Fruit fly (Drosophila melanogaster) whole organism, embryonic: ENCODE data around the gene Lcp65Ag2.

Experiments
- CG10267 ChIP-seq: fragments of 200-800 bp; sonication (Bioruptor generic); optimal IDR thresholded peaks from 2 replicates; lab custom pipeline; 2018; ENCODE audit warnings: missing biosample characterization, mild to moderate bottlenecking, missing genetic modification characterization, moderate library complexity
- CG10366 ChIP-seq: fragments of 200-800 bp; sonication (Bioruptor generic); IDR thresholded peaks from 2 replicates; pipeline ENCODE4 v1.3.6; 2022; ENCODE audit warnings: missing biosample characterization, missing genetic modification characterization
- CG10959 ChIP-seq: fragments of 200-800 bp; sonication (Bioruptor generic); IDR thresholded peaks from 2 replicates; pipeline ENCODE4 v1.3.6; 2022; ENCODE audit warnings: missing biosample characterization, missing genetic modification characterization
- CG10979 ChIP-seq: fragments of 200-800 bp; sonication (Bioruptor generic); optimal IDR thresholded peaks from 2 replicates; lab custom pipeline; 2018; ENCODE audit warnings: missing biosample characterization, mild to moderate bottlenecking, missing genetic modification characterization, moderate library complexity
- CG11560 ChIP-seq: fragments of 200-800 bp; sonication (Bioruptor generic); IDR thresholded peaks from 3 replicates; pipeline ENCODE4 v1.3.6; 2022; ENCODE audit warnings: missing biosample characterization, missing genetic modification characterization
- CG11696 ChIP-seq: fragments of 200-800 bp; sonication (Bioruptor generic); IDR thresholded peaks from 2 replicates; pipeline ENCODE4 v1.3.6; 2022; ENCODE audit warnings: missing biosample characterization, missing genetic modification characterization
- CG12236 ChIP-seq: fragments of 200-800 bp; sonication (Bioruptor generic); optimal IDR thresholded peaks from 2 replicates; lab custom pipeline; 2016; ENCODE audit warnings: missing biosample characterization, missing genetic modification characterization
- CG12659 ChIP-seq: fragments of 200-800 bp; sonication (Bioruptor generic); optimal IDR thresholded peaks from 3 replicates; lab custom pipeline; 2017; ENCODE audit warnings: mild to moderate bottlenecking, missing biosample characterization, missing genetic modification reagents, missing genetic modification characterization
- CG12744 ChIP-seq: fragments of 200-800 bp; sonication (Bioruptor generic); optimal IDR thresholded peaks from 2 replicates; lab custom pipeline; 2016; ENCODE audit warnings: missing biosample characterization, missing genetic modification characterization
- CG14667 ChIP-seq: fragments of 200-800 bp; sonication (Bioruptor generic); IDR thresholded peaks from 2 replicates; pipeline ENCODE4 v1.3.6; 2022; ENCODE audit warnings: missing biosample characterization, missing genetic modification characterization
- CG15696 ChIP-seq: fragments of 200-800 bp; sonication (Bioruptor generic); optimal IDR thresholded peaks from 2 replicates; lab custom pipeline; 2019; ENCODE audit warnings: missing biosample characterization, mild to moderate bottlenecking, missing genetic modification characterization, moderate library complexity
- CG17612 ChIP-seq: fragments of 200-800 bp; sonication (Bioruptor generic); IDR thresholded peaks from 2 replicates; pipeline ENCODE4 v1.3.6; 2022; ENCODE audit warnings: missing biosample characterization, missing genetic modification characterization
- CG1792 ChIP-seq: fragments of 200-800 bp; sonication (Bioruptor generic); optimal IDR thresholded peaks from 2 replicates; lab custom pipeline; 2016; ENCODE audit warnings: missing biosample characterization, missing genetic modification characterization
- CG30431 ChIP-seq: fragments of 200-800 bp; sonication (Bioruptor generic); optimal IDR thresholded peaks from 2 replicates; lab custom pipeline; 2017; ENCODE audit warnings: missing biosample characterization, missing genetic modification characterization
- CG32772 ChIP-seq: fragments of 200-800 bp; sonication (Bioruptor generic); IDR thresholded peaks from 2 replicates; pipeline ENCODE4 v1.3.6; 2022; ENCODE audit warnings: missing biosample characterization, missing genetic modification characterization
- CG33213 ChIP-seq: fragments of 200-800 bp; sonication (Bioruptor generic); optimal IDR thresholded peaks from 3 replicates; lab custom pipeline; 2016; ENCODE audit warnings: missing biosample characterization, missing genetic modification characterization
- CG3726 ChIP-seq: fragments of 200-800 bp; sonication (Bioruptor generic); IDR thresholded peaks from 3 replicates; pipeline ENCODE4, ENCODE4 v1.3.6; 2022; ENCODE audit warnings: missing biosample characterization, missing genetic modification characterization
- CG4854 ChIP-seq: fragments of 200-800 bp; sonication (Bioruptor generic); optimal IDR thresholded peaks from 2 replicates; lab custom pipeline; 2016; ENCODE audit warnings: missing biosample characterization, missing genetic modification characterization, inconsistent platforms
- CG6272 ChIP-seq: fragments of 200-800 bp; sonication (Bioruptor generic); IDR thresholded peaks from 2 replicates; pipeline ENCODE4 v1.3.6; 2022; ENCODE audit warnings: missing biosample characterization, missing genetic modification characterization
- CG6683 ChIP-seq: fragments of 200-800 bp; sonication (Bioruptor generic); optimal IDR thresholded peaks from 2 replicates; lab custom pipeline; 2017; ENCODE audit warnings: missing biosample characterization, mild to moderate bottlenecking, missing genetic modification characterization, missing genetic modification reagents
- CG7556 ChIP-seq: fragments of 200-800 bp; sonication (Bioruptor generic); optimal IDR thresholded peaks from 2 replicates; lab custom pipeline; 2017; ENCODE audit warnings: missing biosample characterization, mild to moderate bottlenecking, missing genetic modification characterization
- CG7928 ChIP-seq: fragments of 200-800 bp; sonication (Bioruptor generic); optimal IDR thresholded peaks from 2 replicates; lab custom pipeline; 2017; ENCODE audit warnings: missing biosample characterization, mild to moderate bottlenecking, missing genetic modification characterization
- CG8359 ChIP-seq: fragments of 200-800 bp; sonication (Bioruptor generic); optimal IDR thresholded peaks from 2 replicates; lab custom pipeline; 2017; ENCODE audit warnings: missing biosample characterization, mild to moderate bottlenecking, missing genetic modification characterization, borderline replicate concordance
- CG9876 ChIP-seq: fragments of 200-800 bp; sonication (Bioruptor generic); optimal IDR thresholded peaks from 2 replicates; lab custom pipeline; 2016; ENCODE audit warnings: missing biosample characterization, missing genetic modification characterization
- D19B ChIP-seq: fragments of 200-800 bp; sonication (Bioruptor generic); optimal IDR thresholded peaks from 2 replicates; lab custom pipeline; 2017; ENCODE audit warnings: missing biosample characterization, mild to moderate bottlenecking, missing genetic modification characterization
- Fer2 ChIP-seq: fragments of 200-800 bp; sonication (Bioruptor generic); optimal IDR thresholded peaks from 2 replicates; lab custom pipeline; 2018; ENCODE audit warnings: missing biosample characterization, mild to moderate bottlenecking, missing genetic modification characterization, moderate library complexity
- HHEX ChIP-seq: fragments of 200-800 bp; sonication (Bioruptor generic); optimal IDR thresholded peaks from 3 replicates; lab custom pipeline; 2017; ENCODE audit warnings: missing biosample characterization, mild to moderate bottlenecking, missing genetic modification characterization, missing genetic modification reagents
- Hey ChIP-seq: fragments of 200-800 bp; sonication (Bioruptor generic); optimal IDR thresholded peaks from 3 replicates; lab custom pipeline; 2018; ENCODE audit warnings: missing biosample characterization, mild to moderate bottlenecking, missing genetic modification characterization
- Jarid2 ChIP-seq: fragments of 200-800 bp; sonication (Bioruptor generic); optimal IDR thresholded peaks from 3 replicates; lab custom pipeline; 2017; ENCODE audit warnings: mild to moderate bottlenecking, missing biosample characterization, missing genetic modification reagents, missing genetic modification characterization
- Mes4 ChIP-seq: fragments of 200-800 bp; sonication (Bioruptor generic); optimal IDR thresholded peaks from 2 replicates; lab custom pipeline; 2016; ENCODE audit warnings: missing biosample characterization, missing genetic modification characterization
- NFAT ChIP-seq: fragments of 200-800 bp; sonication (Bioruptor generic); IDR thresholded peaks from 2 replicates; pipeline ENCODE4 v1.3.6; 2022; ENCODE audit warnings: missing biosample characterization, missing genetic modification characterization
- Sry-β ChIP-seq: fragments of 200-800 bp; sonication (Bioruptor generic); optimal IDR thresholded peaks from 2 replicates; lab custom pipeline; 2018; ENCODE audit warnings: missing biosample characterization, mild to moderate bottlenecking, missing genetic modification characterization, moderate library complexity
- Stat92E ChIP-seq, 3 experiments: fragments of >200 bp in 2 of 3; fragments of 200-800 bp in 1 of 3; sonication (Bioruptor generic) in 1 of 3; optimal IDR thresholded peaks; 2 replicates each; lab custom pipeline; 2017 to 2019; ENCODE audit warnings: missing biosample characterization in 3 of 3, missing genetic modification characterization in 3 of 3, mild to moderate bottlenecking in 1 of 3, moderate library complexity in 1 of 3
- ash1 ChIP-seq: fragments of 200-800 bp; sonication (Bioruptor generic); optimal IDR thresholded peaks from 2 replicates; lab custom pipeline; 2018; ENCODE audit warnings: missing biosample characterization, mild to moderate bottlenecking, missing genetic modification characterization
- cad ChIP-seq: fragments of >200 bp; optimal IDR thresholded peaks from 2 replicates; lab custom pipeline; 2017; ENCODE audit warnings: missing biosample characterization, missing genetic modification characterization
- dimm ChIP-seq: fragments of 200-800 bp; sonication (Bioruptor generic); IDR thresholded peaks from 2 replicates; pipeline ENCODE4 v1.3.6; 2022; ENCODE audit warnings: missing biosample characterization, missing genetic modification characterization
- gcm ChIP-seq: fragments of 200-800 bp; sonication (Bioruptor generic); optimal IDR thresholded peaks from 2 replicates; lab custom pipeline; 2019; ENCODE audit warnings: missing biosample characterization, mild to moderate bottlenecking, missing genetic modification characterization, moderate library complexity
- gfzf ChIP-seq: fragments of 200-800 bp; sonication (Bioruptor generic); optimal IDR thresholded peaks from 2 replicates; lab custom pipeline; 2016; ENCODE audit warnings: missing biosample characterization, mild to moderate bottlenecking, missing genetic modification characterization, moderate library complexity
- ham ChIP-seq: fragments of 200-800 bp; sonication (Bioruptor generic); IDR thresholded peaks from 2 replicates; pipeline ENCODE4 v1.3.6; 2022; ENCODE audit warnings: missing biosample characterization, missing genetic modification characterization
- lmd ChIP-seq: fragments of 200-800 bp; sonication (Bioruptor generic); IDR thresholded peaks from 2 replicates; pipeline ENCODE4 v1.3.6; 2022; ENCODE audit warnings: missing biosample characterization, missing genetic modification characterization
- nau ChIP-seq: fragments of 200-800 bp; sonication (Bioruptor generic); optimal IDR thresholded peaks from 3 replicates; lab custom pipeline; 2017; ENCODE audit warnings: missing biosample characterization, mild to moderate bottlenecking, missing genetic modification characterization, missing genetic modification reagents
- org-1 ChIP-seq: fragments of 200-800 bp; sonication (Bioruptor generic); optimal IDR thresholded peaks from 2 replicates; lab custom pipeline; 2017; ENCODE audit warnings: missing biosample characterization, missing genetic modification characterization
- pb ChIP-seq: fragments of 200-800 bp; sonication (Bioruptor generic); optimal IDR thresholded peaks from 3 replicates; lab custom pipeline; 2016; ENCODE audit warnings: missing biosample characterization, missing genetic modification characterization
- pum ChIP-seq: fragments of 200-800 bp; sonication (Bioruptor generic); optimal IDR thresholded peaks from 2 replicates; lab custom pipeline; 2016; ENCODE audit warnings: missing biosample characterization, missing genetic modification characterization
- pzg ChIP-seq: fragments of 200-800 bp; sonication (Bioruptor generic); optimal IDR thresholded peaks from 3 replicates; lab custom pipeline; 2018; ENCODE audit warnings: missing biosample characterization, mild to moderate bottlenecking, missing genetic modification characterization, moderate library complexity
- repo ChIP-seq: fragments of 200-800 bp; sonication (Bioruptor generic); optimal IDR thresholded peaks from 2 replicates; lab custom pipeline; 2016; ENCODE audit warnings: missing biosample characterization, missing genetic modification characterization
- salm ChIP-seq: fragments of 200-800 bp; sonication (Bioruptor generic); optimal IDR thresholded peaks from 2 replicates; lab custom pipeline; 2018; ENCODE audit warnings: missing biosample characterization, mild to moderate bottlenecking, missing genetic modification characterization
- sim ChIP-seq: fragments of 200-800 bp; sonication (Bioruptor generic); IDR thresholded peaks from 2 replicates; pipeline ENCODE4 v1.3.6; 2022; ENCODE audit warnings: missing biosample characterization, missing genetic modification characterization
- tap ChIP-seq: fragments of 200-800 bp; optimal IDR thresholded peaks from 3 replicates; lab custom pipeline; 2019; ENCODE audit warnings: missing biosample characterization, mild to moderate bottlenecking, missing genetic modification characterization, moderate library complexity
- ttk ChIP-seq: fragments of 200-800 bp; sonication (Bioruptor generic); IDR thresholded peaks from 2 replicates; pipeline ENCODE4 v2.1.2; 2022; ENCODE audit warnings: missing biosample characterization, missing genetic modification characterization
- yki ChIP-seq: fragments of >200 bp; optimal IDR thresholded peaks from 3 replicates; lab custom pipeline; 2018

Gene Lcp65Ag2

DNA sequence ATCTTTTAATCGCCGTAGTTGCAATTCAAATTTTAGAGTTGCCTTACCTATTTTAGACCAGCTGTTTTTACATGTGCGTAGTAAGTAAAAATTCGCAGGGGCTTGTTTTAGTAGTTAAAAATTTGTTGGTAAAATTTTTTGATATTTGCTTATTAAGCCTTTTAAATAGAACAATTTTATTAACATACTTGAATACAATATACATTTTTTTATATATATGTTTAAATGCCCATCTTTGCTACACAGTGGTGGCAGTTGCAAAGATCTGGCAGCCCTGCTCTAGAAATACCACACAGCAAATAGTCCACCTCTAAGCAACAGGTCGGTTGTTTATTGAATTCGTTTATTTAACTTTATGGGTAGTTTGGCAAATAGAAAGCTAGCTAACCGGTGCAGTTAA, 38.7 kb downstream of the Lcp65Ag2 start, which contains the start of the genes CG10467 and loj (continued):
- TF ChIP-seq lmd (GFP tag; lab: Robert Waterston, UW) (peak; percentile 98), CG17612 (GFP tag; lab: Robert Waterston, UW) (peak; percentile 91), CG12744 (GFP tag; lab: Kevin White, UChicago) (peak; percentile 66), sim (GFP tag; lab: Robert Waterston, UW) (peak; percentile 71; the same call in 1 of the 2 replicates), Sry-β (GFP tag; lab: Kevin White, UChicago) (peak; percentile 37), CG32772 (peak; percentile 98), CG3726 (GFP tag; lab: Robert Waterston, UW) (peak; percentile 95; the same call in 2 of the 3 replicates), CG7556 (GFP tag; lab: Kevin White, UChicago) (peak; percentile 90), pum (GFP tag; lab: Kevin White, UChicago) (peak; percentile 83), CG4854 (GFP tag; lab: Kevin White, UChicago) (peak; percentile 86), CG6272 (peak; percentile 98), CG15696 (peak; percentile 98), D19B (GFP tag; lab: Kevin White, UChicago) (peak; percentile 81), pb (GFP tag; lab: Kevin White, UChicago) (peak; percentile 2), pzg (GFP tag; lab: Kevin White, UChicago) (peak; percentile 63), CG8359 (GFP tag; lab: Kevin White, UChicago) (peak; percentile 67), CG12659 (GFP tag; lab: Kevin White, UChicago) (peak; percentile 96), CG1792 (GFP tag; lab: Kevin White, UChicago) (peak; percentile 65), CG10267 (tag; lab: Kevin White, UChicago) (peak; percentile 90), Mes4 (peak; percentile 28), gcm (GFP tag; lab: Kevin White, UChicago) (peak; percentile 88), Fer2 (peak; percentile 94), CG33213 (peak; percentile 59), org-1 (peak; percentile 75), CG10959 (GFP tag; lab: Robert Waterston, UW) (peak; percentile 94), ash1 (GFP tag; lab: Kevin White, UChicago) (peak; percentile 19), tap (tag; lab: Kevin White, UChicago) (peak; percentile 80), dimm (GFP tag; lab: Robert Waterston, UW) (peak; percentile 91), CG11696 (GFP tag; lab: Robert Waterston, UW) (peak; percentile 78), ttk (GFP tag; lab: Robert Waterston, UW) (peak; percentile 98), NFAT (GFP tag; lab: Robert Waterston, UW) (peak; percentile 97), Stat92E (GFP tag; optimal IDR thresholded peaks at IDR 0.05; lab: Kevin White, UChicago) (peak in 1 of 3 experiments; percentile 86), CG10979 (tag; lab: Kevin White, UChicago) (peak; percentile 94), cad (no peak), CG11560 (tag; lab: Robert Waterston, UW) (peak; percentile 91), CG7928 (peak; percentile 75), yki (lab: Kevin White, UChicago) (no peak), salm (tag; lab: Kevin White, UChicago) (peak; percentile 84), ham (GFP tag; lab: Robert Waterston, UW) (peak; percentile 91), CG14667 (GFP tag; lab: Robert Waterston, UW) (peak; percentile 97), HHEX (GFP tag; lab: Kevin White, UChicago) (peak; percentile 91), CG10366 (peak; percentile 97), nau (GFP tag; lab: Kevin White, UChicago) (peak; percentile 79), CG12236 (peak; percentile 41), CG30431 (GFP tag; lab: Kevin White, UChicago) (peak; percentile 95), CG6683 (GFP tag; lab: Kevin White, UChicago) (peak; percentile 72), CG9876 (peak; percentile 79), gfzf (GFP tag; lab: Kevin White, UChicago) (no peak), repo (GFP tag; lab: Kevin White, UChicago) (peak; percentile 34), Jarid2 (GFP tag; lab: Kevin White, UChicago) (peak; percentile 67), Hey (peak; percentile 61)
